Worm (Caenorhabditis elegans) whole organism, midembryonic: ENCODE measurements around the gene flap-1.

ENCODE experiments used
- klf-2 ChIP-seq: fragments of 200-800 bp; sonication (Bioruptor generic); conservative IDR thresholded peaks from 2 replicates; pipeline ENCODE4 v1.3.6; 2022; ENCODE audit warnings: missing genetic modification reagents, missing genetic modification characterization, missing compliant biosample characterization
- med-1 ChIP-seq: sonication (generic microtip); optimal IDR thresholded peaks from 2 replicates; lab custom pipeline; 2017; ENCODE audit warnings: missing genetic modification characterization, mild to moderate bottlenecking, missing compliant biosample characterization, antibody characterized with exemption, missing genetic modification reagents; ENCODE audit not compliant: insufficient read depth
- ref-1 ChIP-seq: fragments of 200-800 bp; sonication (Bioruptor generic); conservative IDR thresholded peaks from 2 replicates; pipeline ENCODE4 v1.3.6; 2022; ENCODE audit warnings: missing genetic modification reagents, missing genetic modification characterization, missing compliant biosample characterization
- tab-1 ChIP-seq: fragments of 200-800 bp; sonication (Bioruptor generic); IDR thresholded peaks from 2 replicates; pipeline ENCODE4 v1.3.6; 2022; ENCODE audit warnings: missing genetic modification characterization, missing compliant biosample characterization

ce11 chrIII:6953978-6954377 lies 25.4 kb upstream of the flap-1 start:
- TF ChIP-seq ref-1 (GFP tag; lab: Robert Waterston, UW) (no peak), klf-2 (no peak), tab-1 (GFP tag; lab: Robert Waterston, UW) (no peak), med-1 (GFP tag; lab: Kevin White, UChicago) (no peak)
